Fruit fly (Drosophila melanogaster): ENCODE results near the gene CG7963.

DNA sequence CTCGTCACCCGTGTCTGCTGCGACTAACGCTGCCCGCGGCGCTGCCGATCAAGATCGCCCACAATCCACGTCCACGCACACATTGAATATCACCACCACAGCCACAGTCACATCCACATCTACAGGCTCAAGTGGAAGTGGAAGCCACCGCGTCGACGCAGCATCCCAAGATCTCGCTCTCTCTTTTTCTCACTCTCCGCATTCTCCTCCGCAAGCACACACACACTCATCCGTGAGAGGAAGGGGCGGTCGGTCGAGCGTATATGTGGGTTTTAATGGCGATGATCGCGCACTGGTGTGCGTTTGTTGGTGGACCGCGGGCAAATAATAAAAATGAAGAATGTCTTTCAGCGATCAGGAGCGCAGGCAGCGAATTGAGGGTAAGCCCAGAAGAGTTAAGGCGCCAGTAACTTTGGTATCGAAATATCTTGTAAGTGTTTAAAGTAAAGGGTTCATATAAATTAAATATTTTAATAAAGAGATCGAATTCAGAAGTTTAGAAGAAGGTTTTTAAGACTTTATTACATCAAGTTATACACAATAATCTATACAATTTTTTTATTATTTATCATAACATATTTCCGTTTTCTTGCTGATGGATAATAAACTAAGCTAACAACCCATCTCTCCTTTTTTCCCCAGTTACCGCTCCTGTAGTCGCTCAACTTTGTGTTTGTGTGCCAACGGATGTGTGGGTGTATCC, 28.7 kb upstream of the CG7963 start, which contains the start of gene Poxm:
- no peak for TF ChIP-seq CTCF (optimal IDR thresholded peaks at IDR 0.05)
- no peak for TF ChIP-seq CG8478 (optimal IDR thresholded peaks at IDR 0.05)

All from S2 (cell line).